Worm (Caenorhabditis elegans) whole organism, L4 larva: ENCODE measurements around the gene lin-66.

Experiments used
- D1046.2 ChIP-seq: fragments of 200-800 bp; sonication (Bioruptor generic); IDR thresholded peaks from 2 replicates; pipeline ENCODE4 v1.3.6; 2022; ENCODE audit warnings: missing genetic modification characterization, missing compliant biosample characterization
- F10B5.3 ChIP-seq: sonication (generic microtip); optimal IDR thresholded peaks from 2 replicates; lab custom pipeline; 2016; ENCODE audit warnings: mild to moderate bottlenecking, missing genetic modification characterization, missing compliant biosample characterization
- F26F4.8 ChIP-seq: fragments of 200-800 bp; sonication (Bioruptor generic); conservative IDR thresholded peaks from 2 replicates; pipeline ENCODE4 v1.3.6; 2022; ENCODE audit warnings: missing genetic modification characterization, missing compliant biosample characterization
- R02D3.7 ChIP-seq: fragments of 150-350 bp; sonication (generic microtip); optimal IDR thresholded peaks from 3 replicates; lab custom pipeline; 2014; ENCODE audit warnings: missing biosample characterization, missing genetic modification characterization
- T20F7.1 ChIP-seq: fragments of 200-800 bp; sonication (Bioruptor generic); optimal IDR thresholded peaks from 2 replicates; lab custom pipeline; 2018; ENCODE audit warnings: mild to moderate bottlenecking, missing genetic modification characterization, missing compliant biosample characterization
- Y105C5A.15 ChIP-seq: fragments of 200-800 bp; sonication (Bioruptor generic); IDR thresholded peaks from 2 replicates; pipeline ENCODE4 v1.3.6; 2022; ENCODE audit warnings: missing genetic modification characterization, missing compliant biosample characterization
- Y48G9A.11 ChIP-seq: fragments of 200-800 bp; sonication (Bioruptor generic); IDR thresholded peaks from 2 replicates; pipeline ENCODE4 v1.3.6; 2022; ENCODE audit warnings: missing genetic modification reagents, missing genetic modification characterization, missing compliant biosample characterization
- Y75B8A.6 ChIP-seq: fragments of 200-800 bp; sonication (Bioruptor generic); IDR thresholded peaks from 2 replicates; pipeline ENCODE4 v1.3.6; 2022; ENCODE audit warnings: missing genetic modification reagents, missing genetic modification characterization, missing compliant biosample characterization
- ZK337.2 ChIP-seq: fragments of 200-800 bp; sonication (Bioruptor generic); IDR thresholded peaks from 2 replicates; pipeline ENCODE4 v1.3.6; 2022; ENCODE audit warnings: missing genetic modification reagents, missing genetic modification characterization, missing compliant biosample characterization
- aly-2 ChIP-seq: sonication (generic microtip); optimal IDR thresholded peaks from 2 replicates; lab custom pipeline; 2018; ENCODE audit warnings: missing biosample characterization, missing genetic modification characterization
- ceh-32 ChIP-seq: sonication (generic microtip); optimal IDR thresholded peaks from 2 replicates; lab custom pipeline; 2016; ENCODE audit warnings: mild to moderate bottlenecking, missing genetic modification characterization, missing compliant biosample characterization; ENCODE audit not compliant: poor library complexity
- cey-2 ChIP-seq: sonication (generic microtip); optimal IDR thresholded peaks from 3 replicates; lab custom pipeline; 2017; ENCODE audit warnings: missing genetic modification characterization, mild to moderate bottlenecking, missing compliant biosample characterization, antibody characterized with exemption, borderline replicate concordance; ENCODE audit not compliant: insufficient read depth
- daf-8 ChIP-seq: fragments of 200-800 bp; sonication (Bioruptor generic); IDR thresholded peaks from 2 replicates; pipeline ENCODE4 v1.3.6; 2022; ENCODE audit warnings: missing genetic modification characterization, missing compliant biosample characterization
- dmd-9 ChIP-seq: fragments of 200-800 bp; sonication (Bioruptor generic); IDR thresholded peaks from 2 replicates; pipeline ENCODE4 v1.3.6; 2022; ENCODE audit warnings: missing genetic modification reagents, missing genetic modification characterization, missing compliant biosample characterization
- egl-43 ChIP-seq: fragments of 200-800 bp; sonication (Bioruptor generic); IDR thresholded peaks from 2 replicates; pipeline ENCODE4 v1.3.6; 2022; ENCODE audit warnings: missing genetic modification reagents, missing genetic modification characterization, missing compliant biosample characterization
- gei-8 ChIP-seq: fragments of 200-800 bp; sonication (Bioruptor generic); optimal IDR thresholded peaks from 2 replicates; lab custom pipeline; 2018; ENCODE audit warnings: mild to moderate bottlenecking, missing genetic modification characterization, missing compliant biosample characterization
- hlh-11 ChIP-seq: fragments of 200-800 bp; sonication (Bioruptor generic); optimal IDR thresholded peaks from 2 replicates; lab custom pipeline; 2018; ENCODE audit warnings: mild to moderate bottlenecking, missing genetic modification characterization, missing compliant biosample characterization
- lin-13 ChIP-seq: fragments of 150-350 bp; optimal IDR thresholded peaks from 2 replicates; lab custom pipeline; 2014; ENCODE audit warnings: missing biosample characterization, missing genetic modification reagents, missing genetic modification characterization
- lsy-2 ChIP-seq, 2 experiments: fragments of 150-350 bp in 1 of 2; sonication (generic microtip) in 1 of 2; optimal IDR thresholded peaks; 2 replicates each; lab custom pipeline; 2014 to 2017; ENCODE audit warnings: missing biosample characterization in 2 of 2, missing genetic modification characterization in 2 of 2
- madf-5 ChIP-seq, 2 experiments: fragments of 200-800 bp; sonication (Bioruptor generic); IDR thresholded peaks; 2 replicates each; pipeline ENCODE4 v1.3.6; 2022; ENCODE audit warnings: missing compliant biosample characterization in 2 of 2, missing genetic modification characterization in 2 of 2
- mdt-29 ChIP-seq: fragments of 200-800 bp; sonication (Bioruptor generic); IDR thresholded peaks from 2 replicates; pipeline ENCODE4 v1.3.6; 2022; ENCODE audit warnings: missing genetic modification reagents, missing genetic modification characterization, missing compliant biosample characterization
- nhr-10 ChIP-seq: fragments of 150-350 bp; optimal IDR thresholded peaks from 2 replicates; lab custom pipeline; 2014; ENCODE audit warnings: missing biosample characterization, missing genetic modification characterization
- nhr-42 ChIP-seq: fragments of 200-800 bp; sonication (Bioruptor generic); IDR thresholded peaks from 2 replicates; pipeline ENCODE4 v1.3.6; 2022; ENCODE audit warnings: missing genetic modification characterization, missing compliant biosample characterization
- php-3 ChIP-seq: fragments of 200-800 bp; sonication (Bioruptor generic); IDR thresholded peaks from 2 replicates; pipeline ENCODE4 v1.3.6; 2022; ENCODE audit warnings: missing genetic modification reagents, missing genetic modification characterization, missing compliant biosample characterization
- rbr-2 ChIP-seq: sonication (generic microtip); optimal IDR thresholded peaks from 2 replicates; lab custom pipeline; 2016; ENCODE audit warnings: missing genotype, missing genetic modification characterization, missing compliant biosample characterization
- set-16 ChIP-seq: fragments of 200-800 bp; sonication (Bioruptor generic); IDR thresholded peaks from 2 replicates; pipeline ENCODE4 v1.3.6; 2022; ENCODE audit warnings: missing genetic modification reagents, missing genetic modification characterization, missing compliant biosample characterization
- snpc-1.2 ChIP-seq: fragments of 200-800 bp; sonication (Bioruptor generic); IDR thresholded peaks from 2 replicates; pipeline ENCODE4 v1.3.6; 2022; ENCODE audit warnings: missing genetic modification reagents, missing genetic modification characterization, missing compliant biosample characterization
- tag-97 ChIP-seq: fragments of 200-800 bp; sonication (Bioruptor generic); IDR thresholded peaks from 2 replicates; pipeline ENCODE4 v1.3.6; 2022; ENCODE audit warnings: missing genetic modification characterization, missing compliant biosample characterization
- unc-39 ChIP-seq: sonication (generic microtip); optimal IDR thresholded peaks from 2 replicates; lab custom pipeline; 2017; ENCODE audit warnings: missing biosample characterization, missing genetic modification characterization
- unc-62 ChIP-seq, 3 experiments: fragments of 150-350 bp in 1 of 3; sonication (generic microtip); optimal IDR thresholded peaks in 2 of 3; peaks in 1 of 3; 1 replicate in 1 of 3; 2 replicates in 2 of 3; lab custom pipeline; 2014 to 2017; ENCODE audit warnings: missing biosample characterization in 3 of 3, missing genetic modification characterization in 3 of 3, missing genetic modification reagents in 3 of 3, missing genotype in 1 of 3
- vab-7 ChIP-seq: fragments of 200-800 bp; sonication (Bioruptor generic); IDR thresholded peaks from 2 replicates; pipeline ENCODE4 v1.3.6; 2022; ENCODE audit warnings: missing genetic modification reagents, missing genetic modification characterization, missing compliant biosample characterization
- zag-1 ChIP-seq: fragments of 150-350 bp; optimal IDR thresholded peaks from 2 replicates; lab custom pipeline; 2014; ENCODE audit warnings: missing biosample characterization, missing genetic modification characterization
- zfp-3 ChIP-seq: fragments of 200-800 bp; sonication (Bioruptor generic); conservative IDR thresholded peaks from 2 replicates; pipeline ENCODE4 v1.3.6; 2022; ENCODE audit warnings: missing genetic modification reagents, missing genetic modification characterization, missing compliant biosample characterization

lin-66 gene

ce11 chrIV:13919207-13919759 lies 31.4 kb downstream of the lin-66 start (continued):
- TF ChIP-seq vab-7 (GFP tag; lab: Robert Waterston, UW) (no peak), gei-8 (GFP tag; lab: Kevin White, UChicago) (peak; percentile 61), php-3 (GFP tag; lab: Robert Waterston, UW) (peak; percentile 96), rbr-2 (tag; lab: Kevin White, UChicago) (no peak), cey-2 (tag; lab: Kevin White, UChicago) (peak; percentile 84), aly-2 (tag; lab: Kevin White, UChicago) (no peak), F10B5.3 (no peak), lin-13 (GFP tag; lab: Kevin White, UChicago) (peak; percentile 48), egl-43 (no peak), lsy-2 (tag; optimal IDR thresholded peaks at IDR 0.05; lab: Kevin White, UChicago) (peak; percentile 74 to 96), hlh-11 (tag; lab: Kevin White, UChicago) (peak; percentile 97), T20F7.1 (GFP tag; lab: Kevin White, UChicago) (peak; percentile 72), R02D3.7 (tag; lab: Kevin White, UChicago) (no peak), ceh-32 (tag; lab: Kevin White, UChicago) (no peak), dmd-9 (GFP tag; lab: Robert Waterston, UW) (no peak), F26F4.8 (GFP tag; lab: Robert Waterston, UW) (no peak), nhr-42 (GFP tag; lab: Robert Waterston, UW) (no peak), nhr-10 (peak; percentile 83), unc-39 (no peak)

- peak; percentile 63 for TF ChIP-seq snpc-1.2
- TF ChIP-seq, all 104 proteins: peak for 1; not testable (repeated sequence) for 103
Observed at ce11 chrIV:13920974-13921373, 33.1 kb downstream of the lin-66 start.

- TF ChIP-seq vab-7 (GFP tag; lab: Robert Waterston, UW) (peak; percentile 73), daf-8 (GFP tag; lab: Robert Waterston, UW) (0 out of 2 replicates have a peak, but pooled peaks have one; percentile 32), Y105C5A.15 (GFP tag; lab: Robert Waterston, UW) (peak; percentile 75; the same call in 1 of the 2 replicates), dmd-9 (GFP tag; lab: Robert Waterston, UW) (peak; percentile 77; the same call in 1 of the 2 replicates), snpc-1.2 (peak; percentile 92), Y75B8A.6 (GFP tag; lab: Robert Waterston, UW) (0 out of 2 replicates have a peak, but pooled peaks have one; percentile 38), zfp-3 (GFP tag; lab: Robert Waterston, UW) (peak; percentile 55), madf-5 (GFP tag; IDR thresholded peaks at IDR 0.05; lab: Robert Waterston, UW) (peak in 1 of 2 experiments; percentile 82; a peak in 1 of 4 replicates), ZK337.2 (peak; percentile 63; the same call in 1 of the 2 replicates), mdt-29 (GFP tag; lab: Robert Waterston, UW) (peak; percentile 74; the same call in 1 of the 2 replicates), D1046.2 (peak; percentile 70; the same call in 1 of the 2 replicates), tag-97 (GFP tag; lab: Robert Waterston, UW) (peak; percentile 94), Y48G9A.11 (GFP tag; lab: Robert Waterston, UW) (peak; percentile 40; the same call in 1 of the 2 replicates)
Observed at ce11 chrIV:13922289-13922688, 34.4 kb downstream of the lin-66 start.

- TF ChIP-seq zag-1 (tag; lab: Kevin White, UChicago) (no peak), unc-62 (GFP tag; optimal IDR thresholded peaks at IDR 0.05 in 1 of 2; lab: Kevin White, UChicago) (peak in 1 of 2 experiments; percentile 98), unc-62 (tag; optimal IDR thresholded peaks at IDR 0.05; lab: Kevin White, UChicago) (no peak), set-16 (GFP tag; lab: Robert Waterston, UW) (no peak)
- TF ChIP-seq, all 104 proteins: peak for 1
Observed at ce11 chrIV:13927641-13928040, 39.8 kb downstream of the lin-66 start.
